Worm (Caenorhabditis elegans) whole organism, late embryonic: ENCODE measurements around the gene Y38F1A.1.

Experiments
- C08G9.2 ChIP-seq: sonication (generic microtip); optimal IDR thresholded peaks from 2 replicates; lab custom pipeline; 2016; ENCODE audit warnings: mild to moderate bottlenecking, missing genetic modification characterization, moderate library complexity, missing compliant biosample characterization
- C38D4.7 ChIP-seq: fragments of 200-800 bp; sonication (Bioruptor generic); optimal IDR thresholded peaks from 2 replicates; lab custom pipeline; 2018; ENCODE audit warnings: mild to moderate bottlenecking, missing genetic modification characterization, moderate library complexity, missing compliant biosample characterization
- ama-1 ChIP-seq: fragments of 150-350 bp; optimal IDR thresholded peaks from 2 replicates; lab custom pipeline; 2014
- ceh-2 ChIP-seq: sonication (generic microtip); optimal IDR thresholded peaks from 2 replicates; lab custom pipeline; 2016; ENCODE audit warnings: missing genotype, missing genetic modification characterization, missing compliant biosample characterization
- ceh-22 ChIP-seq: sonication (generic microtip); optimal IDR thresholded peaks from 2 replicates; lab custom pipeline; 2017; ENCODE audit warnings: missing biosample characterization, missing genetic modification characterization
- ceh-30 ChIP-seq: fragments of 150-350 bp; optimal IDR thresholded peaks from 2 replicates; lab custom pipeline; 2014; ENCODE audit warnings: missing biosample characterization, missing genetic modification characterization
- ceh-6 ChIP-seq: fragments of 200-800 bp; sonication (Bioruptor generic); optimal IDR thresholded peaks from 2 replicates; lab custom pipeline; 2018; ENCODE audit warnings: mild to moderate bottlenecking, missing genetic modification characterization, missing compliant biosample characterization
- ceh-9 ChIP-seq: sonication (generic microtip); optimal IDR thresholded peaks from 2 replicates; lab custom pipeline; 2016; ENCODE audit warnings: mild to moderate bottlenecking, missing genetic modification characterization, inconsistent platforms, missing compliant biosample characterization
- che-1 ChIP-seq: sonication (generic microtip); optimal IDR thresholded peaks from 2 replicates; lab custom pipeline; 2016; ENCODE audit warnings: mild to moderate bottlenecking, missing genetic modification characterization, missing compliant biosample characterization
- dve-1 ChIP-seq: sonication (generic microtip); optimal IDR thresholded peaks from 2 replicates; lab custom pipeline; 2017; ENCODE audit warnings: antibody characterized with exemption, mild to moderate bottlenecking, missing genetic modification characterization, missing compliant biosample characterization
- ets-4 ChIP-seq: sonication (generic microtip); optimal IDR thresholded peaks from 2 replicates; lab custom pipeline; 2016; ENCODE audit warnings: missing genetic modification characterization, missing compliant biosample characterization
- gmeb-2 ChIP-seq: sonication (generic microtip); optimal IDR thresholded peaks from 2 replicates; lab custom pipeline; 2016; ENCODE audit warnings: missing genetic modification characterization, inconsistent platforms, missing compliant biosample characterization
- hlh-13 ChIP-seq: fragments of 200-800 bp; sonication (Bioruptor generic); optimal IDR thresholded peaks from 2 replicates; lab custom pipeline; 2018; ENCODE audit warnings: mild to moderate bottlenecking, missing genetic modification characterization, missing compliant biosample characterization
- hlh-15 ChIP-seq: sonication (generic microtip); optimal IDR thresholded peaks from 2 replicates; lab custom pipeline; 2016; ENCODE audit warnings: missing genetic modification characterization, missing compliant biosample characterization
- lim-6 ChIP-seq: sonication (generic microtip); optimal IDR thresholded peaks from 2 replicates; lab custom pipeline; 2016; ENCODE audit warnings: missing genetic modification characterization, missing compliant biosample characterization
- nfya-1 ChIP-seq: sonication (generic microtip); optimal IDR thresholded peaks from 2 replicates; lab custom pipeline; 2017; ENCODE audit warnings: missing genetic modification characterization, mild to moderate bottlenecking, missing compliant biosample characterization, antibody characterized with exemption, moderate library complexity
- nhr-232 ChIP-seq: sonication (generic microtip); optimal IDR thresholded peaks from 2 replicates; lab custom pipeline; 2016; ENCODE audit warnings: missing genetic modification characterization, missing compliant biosample characterization
- odd-2 ChIP-seq: sonication (generic microtip); optimal IDR thresholded peaks from 2 replicates; lab custom pipeline; 2017; ENCODE audit warnings: antibody characterized with exemption, mild to moderate bottlenecking, missing genetic modification characterization, missing compliant biosample characterization
- pat-9 ChIP-seq: fragments of 200-800 bp; sonication (Bioruptor generic); optimal IDR thresholded peaks from 2 replicates; lab custom pipeline; 2018; ENCODE audit warnings: mild to moderate bottlenecking, missing genetic modification characterization, moderate library complexity, missing compliant biosample characterization
- pha-4 ChIP-seq: fragments of 150-350 bp; optimal IDR thresholded peaks from 2 replicates; lab custom pipeline; 2018; ENCODE audit warnings: missing biosample characterization, missing genetic modification reagents, missing genetic modification characterization
- pros-1 ChIP-seq: fragments of 150-350 bp; optimal IDR thresholded peaks from 2 replicates; lab custom pipeline; 2014; ENCODE audit warnings: missing biosample characterization, missing genetic modification reagents, missing genetic modification characterization
- ref-2 ChIP-seq: sonication (generic microtip); optimal IDR thresholded peaks from 2 replicates; lab custom pipeline; 2016; ENCODE audit warnings: missing genetic modification characterization, missing compliant biosample characterization
- sox-2 ChIP-seq: fragments of 200-800 bp; sonication (Bioruptor generic); IDR thresholded peaks from 2 replicates; pipeline ENCODE4 v1.3.6; 2022; ENCODE audit warnings: missing genetic modification reagents, missing genetic modification characterization, missing compliant biosample characterization
- tbx-7 ChIP-seq: sonication (generic microtip); optimal IDR thresholded peaks from 2 replicates; lab custom pipeline; 2016; ENCODE audit warnings: missing genotype, missing genetic modification characterization, missing compliant biosample characterization
- zip-5 ChIP-seq: sonication (generic microtip); optimal IDR thresholded peaks from 2 replicates; lab custom pipeline; 2016; ENCODE audit warnings: missing genetic modification characterization, missing compliant biosample characterization
- ztf-16 ChIP-seq: sonication (generic microtip); optimal IDR thresholded peaks from 2 replicates; lab custom pipeline; 2017; ENCODE audit warnings: missing genetic modification characterization, missing compliant biosample characterization

Y38F1A.1 gene

ce11 chrII:12914514-12915075 is 40.0 kb downstream of the Y38F1A.1 start, which contains the start of gene F35C5.12 (continued):
- no peak for TF ChIP-seq ztf-16 (tag; lab: Kevin White, UChicago)

- no peak for TF ChIP-seq nfya-1 (tag; lab: Kevin White, UChicago)
- TF ChIP-seq hlh-15 (tag; lab: Kevin White, UChicago), result no peak
- TF ChIP-seq sox-2 (GFP tag; lab: Robert Waterston, UW), result no peak
- no peak for TF ChIP-seq dve-1 (tag; lab: Kevin White, UChicago)
- TF ChIP-seq ceh-30, result no peak
- no peak for TF ChIP-seq ceh-9
- no peak for TF ChIP-seq lim-6 (tag; lab: Kevin White, UChicago)
- TF ChIP-seq hlh-13, result no peak
- TF ChIP-seq ztf-16 (tag; lab: Kevin White, UChicago), result no peak
- no peak for TF ChIP-seq zip-5 (tag; lab: Kevin White, UChicago)
- TF ChIP-seq odd-2, result no peak
- no peak for TF ChIP-seq nhr-232 (tag; lab: Kevin White, UChicago)
- no peak for TF ChIP-seq tbx-7
- no peak for TF ChIP-seq ceh-2 (tag; lab: Kevin White, UChicago)
- no peak for TF ChIP-seq ceh-6
Measured at ce11 chrII:12908779-12909178, 45.8 kb downstream of the Y38F1A.1 start, which contains the start of gene ddn-2. ddn-2 (plus strand) TSS chrII:12909079.

ce11 chrII:12907070-12907469 is 47.5 kb downstream of the Y38F1A.1 start, which contains the start of gene nspb-11:
nspb-11 (plus strand) TSS chrII:12907370.
- no peak for TF ChIP-seq ets-4
- no peak for TF ChIP-seq C08G9.2
- no peak for TF ChIP-seq che-1
- TF ChIP-seq hlh-13, result no peak
- TF ChIP-seq pat-9 (tag; lab: Kevin White, UChicago), result no peak
- TF ChIP-seq ceh-9, result no peak
- TF ChIP-seq hlh-15 (tag; lab: Kevin White, UChicago), result no peak
- TF ChIP-seq C38D4.7 (GFP tag; lab: Kevin White, UChicago), result no peak
- no peak for TF ChIP-seq zip-5 (tag; lab: Kevin White, UChicago)
- TF ChIP-seq odd-2, result no peak
- TF ChIP-seq gmeb-2, result no peak
- no peak for TF ChIP-seq sox-2 (GFP tag; lab: Robert Waterston, UW)
- TF ChIP-seq ama-1 (lab: Kevin White, UChicago), result no peak
- TF ChIP-seq pha-4 (tag; lab: Kevin White, UChicago), result no peak
- no peak for TF ChIP-seq nhr-232 (tag; lab: Kevin White, UChicago)
- TF ChIP-seq pros-1 (tag; lab: Kevin White, UChicago), result no peak
- no peak for TF ChIP-seq ceh-22 (tag; lab: Kevin White, UChicago)
- TF ChIP-seq ref-2 (tag; lab: Kevin White, UChicago), result no peak
- TF ChIP-seq, all 69 proteins: peak for 0

DNA sequence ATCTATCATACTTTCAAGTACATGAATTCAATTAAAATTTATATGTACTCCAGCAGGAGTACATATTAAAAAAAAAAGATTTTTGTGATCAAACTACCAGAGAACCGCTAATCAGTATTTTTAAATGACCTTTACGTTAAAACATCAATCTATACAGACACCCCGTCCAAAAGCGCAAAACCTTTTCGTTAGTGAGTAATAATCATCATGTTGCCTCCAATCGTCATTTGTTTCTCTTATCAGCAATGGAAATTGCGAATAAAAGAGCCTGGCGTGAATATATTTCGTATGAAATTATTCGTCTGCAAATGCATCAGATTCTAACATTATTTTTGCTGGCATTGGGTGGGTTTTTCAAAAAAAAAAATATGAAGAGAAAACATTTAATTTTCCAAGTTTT is 50.4 kb downstream of the Y38F1A.1 start, which contains the start of gene clec-66:
Gene clec-66 (plus strand): TSS at position 225 of the 400 bp plus-strand sequence.
- no peak for TF ChIP-seq ztf-16 (tag; lab: Kevin White, UChicago)
